Worm (Caenorhabditis elegans) whole organism, L3 larva: ENCODE measurements around the gene Y41G9A.10.

Experiments
- R02D3.7 ChIP-seq: fragments of 150-350 bp; optimal IDR thresholded peaks from 2 replicates; lab custom pipeline; 2014; ENCODE audit warnings: missing biosample characterization, missing genetic modification characterization
- ZK546.5 ChIP-seq: sonication (generic microtip); optimal IDR thresholded peaks from 2 replicates; lab custom pipeline; 2017; ENCODE audit warnings: missing biosample characterization, missing genetic modification characterization
- aly-2 ChIP-seq: fragments of 150-350 bp; optimal IDR thresholded peaks from 2 replicates; lab custom pipeline; 2014; ENCODE audit warnings: missing biosample characterization, missing genetic modification characterization
- ama-1 ChIP-seq: fragments of 150-350 bp; optimal IDR thresholded peaks from 2 replicates; lab custom pipeline; 2018
- ceh-16 ChIP-seq: sonication (generic microtip); optimal IDR thresholded peaks from 2 replicates; lab custom pipeline; 2017; ENCODE audit warnings: missing biosample characterization, missing genetic modification characterization
- ceh-28 ChIP-seq: fragments of 150-350 bp; optimal IDR thresholded peaks from 2 replicates; lab custom pipeline; 2014; ENCODE audit warnings: missing biosample characterization, missing genetic modification reagents, missing genetic modification characterization
- ceh-82 ChIP-seq: fragments of 150-350 bp; optimal IDR thresholded peaks from 2 replicates; lab custom pipeline; 2014; ENCODE audit warnings: missing biosample characterization, missing genetic modification characterization
- ceh-9 ChIP-seq: sonication (generic microtip); optimal IDR thresholded peaks from 2 replicates; lab custom pipeline; 2018; ENCODE audit warnings: missing biosample characterization, missing genetic modification characterization
- daf-12 ChIP-seq: fragments of 150-350 bp; optimal IDR thresholded peaks from 2 replicates; lab custom pipeline; 2014; ENCODE audit warnings: missing biosample characterization, missing genetic modification reagents, missing genetic modification characterization
- egl-5 ChIP-seq: fragments of 150-350 bp; optimal IDR thresholded peaks from 2 replicates; lab custom pipeline; 2017; ENCODE audit warnings: missing biosample characterization, missing genetic modification reagents, missing genetic modification characterization, inconsistent platforms
- elt-2 ChIP-seq: sonication (generic microtip); optimal IDR thresholded peaks from 2 replicates; lab custom pipeline; 2016; ENCODE audit warnings: missing genetic modification reagents, mild to moderate bottlenecking, missing genetic modification characterization, missing compliant biosample characterization
- elt-3 ChIP-seq, 3 experiments: fragments of 150-350 bp in 1 of 3; sonication (generic microtip) in 2 of 3; optimal IDR thresholded peaks; 2 replicates in 2 of 3; 4 replicates in 1 of 3; lab custom pipeline; 2014 to 2017; ENCODE audit warnings: missing biosample characterization in 3 of 3, missing genetic modification characterization in 3 of 3
- eor-1 ChIP-seq, 2 experiments: fragments of 150-350 bp; optimal IDR thresholded peaks; 2 replicates each; lab custom pipeline; 2014 to 2018; ENCODE audit warnings: missing biosample characterization in 2 of 2, missing genetic modification characterization in 2 of 2
- fkh-10 ChIP-seq: sonication (generic microtip); optimal IDR thresholded peaks from 2 replicates; lab custom pipeline; 2017; ENCODE audit warnings: missing biosample characterization, missing genetic modification reagents, missing genetic modification characterization
- fkh-2 ChIP-seq: fragments of 150-350 bp; optimal IDR thresholded peaks from 2 replicates; lab custom pipeline; 2014; ENCODE audit warnings: missing biosample characterization, missing genetic modification reagents, missing genetic modification characterization
- hmg-11 ChIP-seq: sonication (generic microtip); optimal IDR thresholded peaks from 2 replicates; lab custom pipeline; 2016; ENCODE audit warnings: missing genetic modification characterization, missing compliant biosample characterization
- jun-1 ChIP-seq: fragments of 150-350 bp; optimal IDR thresholded peaks from 2 replicates; lab custom pipeline; 2014; ENCODE audit warnings: missing biosample characterization, missing genetic modification reagents, missing genetic modification characterization
- lin-15B ChIP-seq: fragments of 150-350 bp; optimal IDR thresholded peaks from 2 replicates; lab custom pipeline; 2014; ENCODE audit warnings: missing biosample characterization, missing genetic modification characterization
- lin-39 ChIP-seq: fragments of 150-350 bp; optimal IDR thresholded peaks from 2 replicates; lab custom pipeline; 2018; ENCODE audit warnings: missing biosample characterization, missing genetic modification reagents, missing genetic modification characterization
- lsy-12 ChIP-seq: sonication (generic microtip); optimal IDR thresholded peaks from 2 replicates; lab custom pipeline; 2016; ENCODE audit warnings: mild to moderate bottlenecking, missing genetic modification characterization, missing compliant biosample characterization
- mdl-1 ChIP-seq: fragments of 150-350 bp; optimal IDR thresholded peaks from 2 replicates; lab custom pipeline; 2014; ENCODE audit warnings: missing biosample characterization, missing genetic modification characterization
- mml-1 ChIP-seq: fragments of 150-350 bp; sonication (generic microtip); optimal IDR thresholded peaks from 3 replicates; lab custom pipeline; 2014; ENCODE audit warnings: missing biosample characterization, missing genetic modification characterization
- nhr-11 ChIP-seq: fragments of 150-350 bp; optimal IDR thresholded peaks from 2 replicates; lab custom pipeline; 2014; ENCODE audit warnings: missing biosample characterization, missing genetic modification characterization
- nhr-12 ChIP-seq: fragments of 150-350 bp; optimal IDR thresholded peaks from 2 replicates; lab custom pipeline; 2014; ENCODE audit warnings: missing biosample characterization, missing genetic modification characterization
- nhr-23 ChIP-seq: fragments of 150-350 bp; optimal IDR thresholded peaks from 2 replicates; lab custom pipeline; 2014; ENCODE audit warnings: missing biosample characterization, missing genetic modification reagents, missing genetic modification characterization
- nhr-237 ChIP-seq: fragments of 150-350 bp; optimal IDR thresholded peaks from 2 replicates; lab custom pipeline; 2014; ENCODE audit warnings: missing biosample characterization, missing genetic modification characterization
- nhr-25 ChIP-seq: sonication (generic microtip); optimal IDR thresholded peaks from 2 replicates; lab custom pipeline; 2017; ENCODE audit warnings: missing biosample characterization, missing genetic modification characterization
- nhr-28 ChIP-seq: fragments of 150-350 bp; optimal IDR thresholded peaks from 2 replicates; lab custom pipeline; 2014; ENCODE audit warnings: missing biosample characterization, missing genetic modification characterization
- nhr-43 ChIP-seq: sonication (generic microtip); optimal IDR thresholded peaks from 2 replicates; lab custom pipeline; 2016; ENCODE audit warnings: mild to moderate bottlenecking, missing genetic modification characterization, missing compliant biosample characterization; ENCODE audit not compliant: poor library complexity, severe bottlenecking
- nhr-67 ChIP-seq: fragments of 150-350 bp; optimal IDR thresholded peaks from 2 replicates; lab custom pipeline; 2014; ENCODE audit warnings: missing biosample characterization, missing genetic modification characterization
- nhr-76 ChIP-seq: fragments of 150-350 bp; sonication (generic microtip); optimal IDR thresholded peaks from 5 replicates; lab custom pipeline; 2014; ENCODE audit warnings: missing biosample characterization, missing genetic modification characterization
- nhr-77 ChIP-seq: fragments of 150-350 bp; optimal IDR thresholded peaks from 2 replicates; lab custom pipeline; 2014; ENCODE audit warnings: missing biosample characterization, missing genetic modification characterization
- pha-4 ChIP-seq: fragments of 150-350 bp; optimal IDR thresholded peaks from 2 replicates; lab custom pipeline; 2014; ENCODE audit warnings: missing biosample characterization, missing genetic modification reagents, missing genetic modification characterization
- pqm-1 ChIP-seq: fragments of 150-350 bp; optimal IDR thresholded peaks from 2 replicates; lab custom pipeline; 2017; ENCODE audit warnings: missing biosample characterization, missing genetic modification characterization, inconsistent platforms
- sea-2 ChIP-seq: fragments of 150-350 bp; sonication (generic microtip); optimal IDR thresholded peaks from 4 replicates; lab custom pipeline; 2014; ENCODE audit warnings: missing biosample characterization, missing genetic modification reagents, missing genetic modification characterization
- skn-1 ChIP-seq: fragments of 150-350 bp; optimal IDR thresholded peaks from 2 replicates; lab custom pipeline; 2014; ENCODE audit warnings: missing biosample characterization, missing genetic modification characterization
- unc-39 ChIP-seq: sonication (generic microtip); optimal IDR thresholded peaks from 4 replicates; lab custom pipeline; 2017; ENCODE audit warnings: missing biosample characterization, missing genetic modification characterization
- unc-62 ChIP-seq: fragments of 150-350 bp; sonication (generic microtip); optimal IDR thresholded peaks from 4 replicates; lab custom pipeline; 2014; ENCODE audit warnings: missing biosample characterization, missing genetic modification reagents, missing genetic modification characterization
- zag-1 ChIP-seq: fragments of 150-350 bp; optimal IDR thresholded peaks from 2 replicates; lab custom pipeline; 2014; ENCODE audit warnings: missing biosample characterization, missing genetic modification characterization
- ztf-11 ChIP-seq: fragments of 150-350 bp; optimal IDR thresholded peaks from 2 replicates; lab custom pipeline; 2014; ENCODE audit warnings: missing biosample characterization, missing genetic modification characterization
- ztf-4 ChIP-seq: fragments of 150-350 bp; optimal IDR thresholded peaks from 2 replicates; lab custom pipeline; 2014; ENCODE audit warnings: missing biosample characterization, missing genetic modification characterization

Y41G9A.10 gene

ce11 chrX:2976148-2976547, 29.8 kb upstream of the Y41G9A.10 start, which contains the start of gene aakg-3:
aakg-3 (plus strand) TSS chrX:2976448.
- TF ChIP-seq egl-5 (peak; percentile 33), ztf-4 (tag; lab: Kevin White, UChicago) (no peak)

- TF ChIP-seq ceh-9 (tag; lab: Kevin White, UChicago), result no peak
- no peak for TF ChIP-seq nhr-237
- no peak for TF ChIP-seq ztf-4 (tag; lab: Kevin White, UChicago)
- TF ChIP-seq daf-12 (tag; lab: Kevin White, UChicago), result no peak
- no peak for TF ChIP-seq aly-2 (tag; lab: Kevin White, UChicago)
- TF ChIP-seq ceh-82 (tag; lab: Kevin White, UChicago), result no peak
- TF ChIP-seq fkh-2 (tag; lab: Kevin White, UChicago), result no peak
- TF ChIP-seq sea-2 (GFP tag; lab: Kevin White, UChicago), result no peak
- TF ChIP-seq pqm-1 (tag; lab: Kevin White, UChicago), result no peak
- TF ChIP-seq unc-39 (tag; lab: Kevin White, UChicago), result no peak
- TF ChIP-seq R02D3.7 (tag; lab: Kevin White, UChicago), result no peak
- no peak for TF ChIP-seq nhr-76 (tag; lab: Kevin White, UChicago)
- no peak for TF ChIP-seq lin-15B
- TF ChIP-seq skn-1 (tag; lab: Kevin White, UChicago), result no peak
- TF ChIP-seq ama-1 (lab: Kevin White, UChicago), result no peak
- no peak for TF ChIP-seq unc-62 (GFP tag; lab: Kevin White, UChicago)
- TF ChIP-seq pha-4 (tag; lab: Kevin White, UChicago), result no peak
Observed at ce11 chrX:2975421-2975820, 29.1 kb upstream of the Y41G9A.10 start.

ce11 chrX:2972272-2973042, 26.1 kb upstream of the Y41G9A.10 start:
- TF ChIP-seq nhr-11 (tag; lab: Kevin White, UChicago) (no peak), daf-12 (tag; lab: Kevin White, UChicago) (no peak), ceh-9 (tag; lab: Kevin White, UChicago) (no peak), unc-39 (tag; lab: Kevin White, UChicago) (no peak), skn-1 (tag; lab: Kevin White, UChicago) (no peak), eor-1 (tag; optimal IDR thresholded peaks at IDR 0.05; lab: Kevin White, UChicago) (no peak), nhr-25 (tag; lab: Kevin White, UChicago) (peak; percentile 67), nhr-67 (tag; lab: Kevin White, UChicago) (no peak), hmg-11 (peak; percentile 15), lsy-12 (tag; lab: Kevin White, UChicago) (no peak), mml-1 (tag; lab: Kevin White, UChicago) (no peak), nhr-28 (tag; lab: Kevin White, UChicago) (no peak), ceh-28 (tag; lab: Kevin White, UChicago) (no peak), elt-3 (tag; optimal IDR thresholded peaks at IDR 0.05; lab: Kevin White, UChicago) (no peak), lin-39 (tag; lab: Kevin White, UChicago) (no peak), aly-2 (tag; lab: Kevin White, UChicago) (no peak), ceh-82 (tag; lab: Kevin White, UChicago) (no peak), jun-1 (tag; lab: Kevin White, UChicago) (peak; percentile 56), nhr-77 (tag; lab: Kevin White, UChicago) (no peak), unc-62 (GFP tag; lab: Kevin White, UChicago) (no peak), lin-15B (no peak), fkh-2 (tag; lab: Kevin White, UChicago) (no peak), nhr-12 (tag; lab: Kevin White, UChicago) (no peak), ceh-16 (no peak), nhr-23 (tag; lab: Kevin White, UChicago) (peak; percentile 18), nhr-237 (no peak), ztf-11 (tag; lab: Kevin White, UChicago) (no peak), pha-4 (tag; lab: Kevin White, UChicago) (peak; percentile 60), elt-2 (tag; lab: Kevin White, UChicago) (peak; percentile 63), pqm-1 (tag; lab: Kevin White, UChicago) (no peak), ZK546.5 (tag; lab: Kevin White, UChicago) (no peak), zag-1 (tag; lab: Kevin White, UChicago) (no peak), ama-1 (lab: Kevin White, UChicago) (peak; percentile 66), R02D3.7 (tag; lab: Kevin White, UChicago) (no peak), mdl-1 (no peak), nhr-43 (no peak), fkh-10 (GFP tag; lab: Kevin White, UChicago) (no peak), egl-5 (peak; percentile 54), ztf-4 (tag; lab: Kevin White, UChicago) (no peak)
